Worm (Caenorhabditis elegans) whole organism, L2 larva: ENCODE measurements around the gene rimb-1.

ENCODE experiments used
- F13H6.1 ChIP-seq: sonication (generic microtip); optimal IDR thresholded peaks from 2 replicates; lab custom pipeline; 2016; ENCODE audit warnings: missing genetic modification characterization, missing compliant biosample characterization
- R02D3.7 ChIP-seq: fragments of 150-350 bp; optimal IDR thresholded peaks from 2 replicates; lab custom pipeline; 2014; ENCODE audit warnings: missing biosample characterization, missing genetic modification characterization
- Y55F3AM.14 ChIP-seq: fragments of 200-800 bp; sonication (Bioruptor generic); optimal IDR thresholded peaks from 2 replicates; lab custom pipeline; 2018; ENCODE audit warnings: mild to moderate bottlenecking, missing genetic modification characterization, missing compliant biosample characterization
- ZK546.5 ChIP-seq: sonication (generic microtip); optimal IDR thresholded peaks from 2 replicates; lab custom pipeline; 2017; ENCODE audit warnings: missing biosample characterization, missing genetic modification characterization
- alr-1 ChIP-seq: fragments of 150-350 bp; optimal IDR thresholded peaks from 2 replicates; lab custom pipeline; 2014; ENCODE audit warnings: missing biosample characterization, missing genetic modification characterization
- aly-2 ChIP-seq: fragments of 150-350 bp; optimal IDR thresholded peaks from 2 replicates; lab custom pipeline; 2014; ENCODE audit warnings: missing biosample characterization, missing genetic modification characterization
- ama-1 ChIP-seq: fragments of 150-350 bp; optimal IDR thresholded peaks from 2 replicates; lab custom pipeline; 2018; ENCODE audit warnings: inconsistent platforms
- blmp-1 ChIP-seq: sonication (generic microtip); optimal IDR thresholded peaks from 2 replicates; lab custom pipeline; 2017; ENCODE audit warnings: missing genetic modification characterization, mild to moderate bottlenecking, missing compliant biosample characterization, antibody characterized with exemption, moderate library complexity; ENCODE audit not compliant: insufficient read depth
- ceh-16 ChIP-seq: fragments of 150-350 bp; optimal IDR thresholded peaks from 2 replicates; lab custom pipeline; 2014; ENCODE audit warnings: missing biosample characterization, missing genetic modification characterization
- ceh-82 ChIP-seq: fragments of 150-350 bp; optimal IDR thresholded peaks from 2 replicates; lab custom pipeline; 2014; ENCODE audit warnings: missing biosample characterization, missing genetic modification characterization
- crh-2 ChIP-seq: sonication (generic microtip); optimal IDR thresholded peaks from 2 replicates; lab custom pipeline; 2017; ENCODE audit warnings: missing biosample characterization, missing genetic modification characterization
- dmd-4 ChIP-seq: sonication (generic microtip); optimal IDR thresholded peaks from 2 replicates; lab custom pipeline; 2017; ENCODE audit warnings: missing biosample characterization, missing genetic modification characterization
- egl-27 ChIP-seq: sonication (generic microtip); optimal IDR thresholded peaks from 3 replicates; lab custom pipeline; 2017; ENCODE audit warnings: missing biosample characterization, missing genetic modification reagents, missing genetic modification characterization
- elt-1 ChIP-seq: fragments of 150-350 bp; optimal IDR thresholded peaks from 2 replicates; lab custom pipeline; 2014; ENCODE audit warnings: missing biosample characterization, missing genetic modification characterization
- elt-3 ChIP-seq: sonication (generic microtip); optimal IDR thresholded peaks from 2 replicates; lab custom pipeline; 2017; ENCODE audit warnings: missing biosample characterization, missing genetic modification characterization
- fos-1 ChIP-seq: fragments of 150-350 bp; optimal IDR thresholded peaks from 2 replicates; lab custom pipeline; 2014; ENCODE audit warnings: missing biosample characterization, missing genetic modification characterization
- gmeb-1 ChIP-seq: fragments of 150-350 bp; optimal IDR thresholded peaks from 2 replicates; lab custom pipeline; 2014; ENCODE audit warnings: missing biosample characterization, missing genetic modification characterization
- lin-11 ChIP-seq: fragments of 150-350 bp; sonication (generic microtip); optimal IDR thresholded peaks from 2 replicates; lab custom pipeline; 2014; ENCODE audit warnings: missing biosample characterization, missing genetic modification characterization, inconsistent platforms, mixed read lengths
- lsy-2 ChIP-seq, 2 experiments: fragments of 150-350 bp in 1 of 2; sonication (generic microtip) in 1 of 2; optimal IDR thresholded peaks; 2 replicates each; lab custom pipeline; 2014 to 2017; ENCODE audit warnings: missing biosample characterization in 2 of 2, missing genetic modification characterization in 2 of 2
- mab-5 ChIP-seq: fragments of 150-350 bp; optimal IDR thresholded peaks from 2 replicates; lab custom pipeline; 2014; ENCODE audit warnings: missing biosample characterization, missing genetic modification characterization
- mbf-1 ChIP-seq: sonication (generic microtip); optimal IDR thresholded peaks from 2 replicates; lab custom pipeline; 2017; ENCODE audit warnings: missing biosample characterization, missing genetic modification characterization
- mdl-1 ChIP-seq, 2 experiments: fragments of 150-350 bp in 1 of 2; sonication (generic microtip) in 1 of 2; optimal IDR thresholded peaks; 2 replicates each; lab custom pipeline; 2017; ENCODE audit warnings: missing biosample characterization in 2 of 2, missing genetic modification characterization in 2 of 2
- nhr-10 ChIP-seq: sonication (generic microtip); optimal IDR thresholded peaks from 2 replicates; lab custom pipeline; 2017; ENCODE audit warnings: missing biosample characterization, missing genetic modification characterization
- nhr-12 ChIP-seq: fragments of 150-350 bp; optimal IDR thresholded peaks from 2 replicates; lab custom pipeline; 2014; ENCODE audit warnings: missing biosample characterization, missing genetic modification characterization
- nhr-129 ChIP-seq: fragments of 150-350 bp; optimal IDR thresholded peaks from 2 replicates; lab custom pipeline; 2014; ENCODE audit warnings: missing biosample characterization, missing genetic modification characterization
- nhr-21 ChIP-seq: fragments of 150-350 bp; optimal IDR thresholded peaks from 2 replicates; lab custom pipeline; 2014; ENCODE audit warnings: missing biosample characterization, missing genetic modification characterization
- nhr-25 ChIP-seq: fragments of 150-350 bp; sonication (generic microtip); optimal IDR thresholded peaks from 3 replicates; lab custom pipeline; 2014; ENCODE audit warnings: missing biosample characterization, missing genetic modification characterization
- nhr-6 ChIP-seq: fragments of 150-350 bp; optimal IDR thresholded peaks from 2 replicates; lab custom pipeline; 2014; ENCODE audit warnings: missing biosample characterization, missing genetic modification characterization
- nhr-77 ChIP-seq: fragments of 150-350 bp; optimal IDR thresholded peaks from 2 replicates; lab custom pipeline; 2014; ENCODE audit warnings: missing biosample characterization, missing genetic modification characterization
- peb-1 ChIP-seq: fragments of 150-350 bp; optimal IDR thresholded peaks from 2 replicates; lab custom pipeline; 2014; ENCODE audit warnings: missing biosample characterization, missing genetic modification characterization
- sem-4 ChIP-seq: fragments of 150-350 bp; optimal IDR thresholded peaks from 2 replicates; lab custom pipeline; 2014; ENCODE audit warnings: missing biosample characterization, missing genetic modification reagents, missing genetic modification characterization
- sma-3 ChIP-seq: sonication (generic microtip); optimal IDR thresholded peaks from 2 replicates; lab custom pipeline; 2016; ENCODE audit warnings: missing genetic modification reagents, missing genetic modification characterization, missing compliant biosample characterization
- sma-9 ChIP-seq, 2 experiments: fragments of 150-350 bp in 1 of 2; sonication (generic microtip) in 1 of 2; optimal IDR thresholded peaks; 2 replicates each; lab custom pipeline; 2014 to 2016; ENCODE audit warnings: missing genetic modification characterization in 2 of 2, mild to moderate bottlenecking in 1 of 2, missing biosample characterization in 1 of 2, missing compliant biosample characterization in 1 of 2, missing genetic modification reagents in 1 of 2, moderate library complexity in 1 of 2
- unc-39 ChIP-seq: fragments of 150-350 bp; optimal IDR thresholded peaks from 2 replicates; lab custom pipeline; 2014; ENCODE audit warnings: missing biosample characterization, missing genetic modification characterization
- unc-55 ChIP-seq: fragments of 150-350 bp; sonication (generic microtip); optimal IDR thresholded peaks from 3 replicates; lab custom pipeline; 2014; ENCODE audit warnings: missing biosample characterization, missing genetic modification reagents, missing genetic modification characterization
- unc-62 ChIP-seq: fragments of 150-350 bp; optimal IDR thresholded peaks from 2 replicates; lab custom pipeline; 2014; ENCODE audit warnings: missing biosample characterization, missing genetic modification reagents, missing genetic modification characterization
- zag-1 ChIP-seq: fragments of 150-350 bp; optimal IDR thresholded peaks from 2 replicates; lab custom pipeline; 2014; ENCODE audit warnings: missing biosample characterization, missing genetic modification characterization
- ztf-1 ChIP-seq: fragments of 200-800 bp; sonication (Bioruptor generic); conservative IDR thresholded peaks from 2 replicates; pipeline ENCODE4 v1.3.6; 2022; ENCODE audit warnings: missing genetic modification characterization, missing compliant biosample characterization
- ztf-11 ChIP-seq: sonication (generic microtip); optimal IDR thresholded peaks from 2 replicates; lab custom pipeline; 2017; ENCODE audit warnings: missing biosample characterization, missing genetic modification characterization

The rimb-1 gene

DNA sequence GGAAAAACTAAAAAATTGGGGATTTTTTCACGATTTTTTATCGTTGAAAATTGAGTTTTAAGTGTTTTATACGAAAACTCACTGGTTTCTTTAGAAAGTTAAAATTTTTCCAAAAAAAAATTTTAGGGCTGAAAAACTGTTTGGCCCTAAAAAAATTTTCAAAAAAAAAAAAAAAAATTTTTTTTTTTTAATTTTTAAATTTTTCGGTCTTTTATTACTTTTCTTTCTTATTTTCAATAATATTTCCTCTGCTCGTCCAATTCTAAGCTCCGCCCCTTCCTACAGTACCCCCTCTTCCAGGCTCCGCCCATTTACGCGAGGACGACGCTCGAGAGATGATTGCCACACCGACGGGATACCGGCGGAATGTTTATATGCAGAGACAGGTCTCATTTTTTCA is 60.6 kb downstream of the rimb-1 start, which contains the start of gene pqn-82:
pqn-82 (plus strand) TSS at position 301 of the 400 bp plus-strand sequence.
- TF ChIP-seq nhr-21 (tag; lab: Kevin White, UChicago) (no peak), nhr-77 (no peak), mdl-1 (tag; optimal IDR thresholded peaks at IDR 0.05; lab: Kevin White, UChicago) (no peak), gmeb-1 (tag; lab: Kevin White, UChicago) (no peak), ZK546.5 (no peak), mbf-1 (no peak), zag-1 (tag; lab: Kevin White, UChicago) (no peak), ztf-11 (tag; lab: Kevin White, UChicago) (no peak), nhr-129 (tag; lab: Kevin White, UChicago) (no peak), nhr-10 (tag; lab: Kevin White, UChicago) (no peak), crh-2 (tag; lab: Kevin White, UChicago) (no peak), alr-1 (tag; lab: Kevin White, UChicago) (no peak), unc-62 (GFP tag; lab: Kevin White, UChicago) (no peak), elt-3 (tag; lab: Kevin White, UChicago) (no peak), nhr-12 (tag; lab: Kevin White, UChicago) (no peak), dmd-4 (tag; lab: Kevin White, UChicago) (no peak), fos-1 (tag; lab: Kevin White, UChicago) (no peak), nhr-25 (no peak), sma-9 (GFP tag; optimal IDR thresholded peaks at IDR 0.05; lab: Kevin White, UChicago) (no peak), sma-9 (tag; optimal IDR thresholded peaks at IDR 0.05; lab: Kevin White, UChicago) (no peak), Y55F3AM.14 (GFP tag; lab: Kevin White, UChicago) (no peak)

DNA sequence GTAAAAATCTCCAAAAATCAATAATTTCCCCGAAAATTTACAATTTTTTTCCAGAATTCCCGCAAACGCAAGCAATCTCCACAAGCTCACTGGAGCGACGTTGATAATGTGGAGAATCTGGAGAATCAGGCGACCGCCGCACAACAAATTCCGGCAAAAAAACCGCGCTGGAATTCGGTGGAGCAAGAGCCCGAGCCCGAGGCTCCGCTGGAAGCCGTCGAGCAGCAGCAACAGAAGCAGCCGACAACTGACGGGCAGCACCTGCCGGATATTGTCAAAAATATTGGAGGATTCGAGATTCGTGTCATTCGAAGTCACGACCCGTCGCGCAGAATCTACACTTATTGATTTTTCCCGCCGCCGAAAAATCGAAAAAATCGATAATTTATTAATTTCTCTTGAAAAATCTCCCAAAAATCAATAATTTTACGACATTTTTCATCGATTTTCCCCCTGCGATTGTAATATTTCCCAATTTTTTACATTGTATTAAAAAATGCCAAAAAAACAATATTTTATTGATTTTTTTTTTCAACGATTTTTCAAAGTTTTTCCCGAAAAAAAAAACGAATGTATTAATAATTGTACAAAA is 64.1 kb downstream of the rimb-1 start:
- TF ChIP-seq mbf-1 = no peak
- TF ChIP-seq F13H6.1 (tag; lab: Kevin White, UChicago) = no peak
- no peak for TF ChIP-seq nhr-21 (tag; lab: Kevin White, UChicago)

DNA sequence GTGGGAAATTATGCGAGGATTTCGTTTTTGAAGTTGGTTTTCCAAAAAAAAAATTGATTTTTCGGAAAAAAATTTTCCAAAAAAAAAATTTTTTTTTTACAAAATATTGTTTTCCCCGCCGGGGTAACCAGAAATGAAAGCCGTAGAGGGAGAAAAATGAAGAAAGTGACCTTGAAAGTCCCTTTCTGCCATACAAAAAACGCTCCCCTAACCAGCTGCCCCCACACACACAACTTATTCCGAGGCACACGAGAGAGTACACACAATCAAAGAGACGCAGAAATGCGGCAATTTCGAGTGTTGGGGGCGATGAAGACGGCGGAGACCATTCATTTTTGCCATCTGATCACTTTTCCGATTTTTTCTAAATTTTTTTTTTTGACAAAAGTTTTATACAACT is 65.8 kb downstream of the rimb-1 start:
- TF ChIP-seq mbf-1 = no peak
- no peak for TF ChIP-seq mab-5 (tag; lab: Kevin White, UChicago)
- peak; percentile 1 for TF ChIP-seq gmeb-1 (tag; lab: Kevin White, UChicago)
- TF ChIP-seq blmp-1 (tag; lab: Kevin White, UChicago) = peak; percentile 64
- TF ChIP-seq ceh-16 (tag; lab: Kevin White, UChicago) = no peak
- TF ChIP-seq zag-1 (tag; lab: Kevin White, UChicago) = no peak
- peak; percentile 11 for TF ChIP-seq nhr-25
- TF ChIP-seq crh-2 (tag; lab: Kevin White, UChicago) = no peak
- TF ChIP-seq aly-2 (tag; lab: Kevin White, UChicago) = no peak
- no peak for TF ChIP-seq nhr-6 (tag; lab: Kevin White, UChicago)
- TF ChIP-seq F13H6.1 (tag; lab: Kevin White, UChicago) = no peak
- peak in 1 of 2 experiments; percentile 7 for TF ChIP-seq lsy-2 (tag; optimal IDR thresholded peaks at IDR 0.05; lab: Kevin White, UChicago)

DNA sequence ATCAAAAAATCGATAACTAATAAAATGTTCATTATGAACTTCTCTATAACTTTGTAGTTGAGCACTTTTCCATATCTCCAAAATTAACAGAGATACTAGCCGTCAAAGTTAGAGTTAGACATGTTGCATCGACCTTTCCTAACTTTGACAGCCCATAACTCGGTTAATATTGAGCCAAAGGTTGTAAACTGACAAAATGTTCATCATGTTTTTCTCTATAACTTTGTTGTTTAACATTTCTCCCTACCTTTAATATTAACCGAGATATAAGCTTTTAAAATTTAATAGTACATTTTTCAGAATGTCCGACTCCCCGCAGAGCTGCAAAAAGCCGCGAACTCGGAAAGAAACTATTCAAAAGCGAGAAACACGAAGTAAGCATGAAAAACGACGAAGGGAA is 67.0 kb downstream of the rimb-1 start, which contains the start of gene hlh-33:
hlh-33 (plus strand) TSS at position 301 of the 400 bp plus-strand sequence.
- no peak for TF ChIP-seq alr-1 (tag; lab: Kevin White, UChicago)
- TF ChIP-seq peb-1 (tag; lab: Kevin White, UChicago) = no peak
- TF ChIP-seq ZK546.5 = no peak
- no peak for TF ChIP-seq crh-2 (tag; lab: Kevin White, UChicago)
- no peak for TF ChIP-seq elt-3 (tag; lab: Kevin White, UChicago)
- no peak for TF ChIP-seq F13H6.1 (tag; lab: Kevin White, UChicago)
- no peak for TF ChIP-seq sma-3 (GFP tag; lab: Kevin White, UChicago)
- TF ChIP-seq ceh-82 (tag; lab: Kevin White, UChicago) = no peak
- TF ChIP-seq elt-1 (tag; lab: Kevin White, UChicago) = no peak
- no peak for TF ChIP-seq ceh-16 (tag; lab: Kevin White, UChicago)
- TF ChIP-seq nhr-6 (tag; lab: Kevin White, UChicago) = no peak
- TF ChIP-seq, all 48 proteins: peak for 0

DNA sequence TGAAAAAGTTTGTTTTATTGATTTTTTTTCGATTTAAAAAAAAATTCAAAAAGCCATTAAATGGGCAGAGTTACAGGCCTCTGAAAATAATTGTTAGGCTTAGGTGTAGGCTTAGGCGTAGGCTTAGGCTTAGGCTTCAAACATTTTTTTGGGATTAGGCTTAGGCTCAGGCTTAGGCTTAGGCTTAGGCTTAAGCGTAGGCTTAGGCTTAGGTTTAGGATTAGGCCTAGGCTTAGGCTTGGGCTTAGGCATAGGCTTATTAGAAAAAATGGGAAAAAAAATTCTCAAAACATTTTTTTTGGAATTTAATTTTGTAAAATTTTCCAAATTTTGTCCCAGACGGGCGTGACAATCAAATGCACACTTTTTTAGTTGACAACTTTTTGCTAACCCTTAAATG is 68.0 kb downstream of the rimb-1 start:
- TF ChIP-seq mbf-1 = no peak
- TF ChIP-seq unc-39 (tag; lab: Kevin White, UChicago) = no peak
- TF ChIP-seq nhr-25 = no peak
- TF ChIP-seq lsy-2 (tag; optimal IDR thresholded peaks at IDR 0.05; lab: Kevin White, UChicago) = no peak
- TF ChIP-seq sem-4 (tag; lab: Kevin White, UChicago) = no peak
- no peak for TF ChIP-seq unc-55
- TF ChIP-seq elt-1 (tag; lab: Kevin White, UChicago) = no peak
- TF ChIP-seq ztf-1 (GFP tag; lab: Robert Waterston, UW) = no peak
- no peak for TF ChIP-seq nhr-21 (tag; lab: Kevin White, UChicago)
- TF ChIP-seq nhr-6 (tag; lab: Kevin White, UChicago) = no peak
- TF ChIP-seq lin-11 (tag; lab: Kevin White, UChicago) = no peak
- TF ChIP-seq egl-27 = no peak
- no peak for TF ChIP-seq ceh-16 (tag; lab: Kevin White, UChicago)
- TF ChIP-seq R02D3.7 (tag; lab: Kevin White, UChicago) = no peak
- TF ChIP-seq F13H6.1 (tag; lab: Kevin White, UChicago) = no peak
- no peak for TF ChIP-seq ama-1 (lab: Kevin White, UChicago)
- TF ChIP-seq nhr-10 (tag; lab: Kevin White, UChicago) = no peak
- no peak for TF ChIP-seq Y55F3AM.14 (GFP tag; lab: Kevin White, UChicago)
